Worm (Caenorhabditis elegans) whole organism, midembryonic: ENCODE measurements around the gene ile-2.
A peak's percentile ranks its signal among the peaks of the same experiment; 100 is the strongest.

Experiments
- T22C8.4 ChIP-seq: fragments of 200-800 bp; sonication (Bioruptor generic); IDR thresholded peaks from 2 replicates; pipeline ENCODE4 v1.3.6; 2022; ENCODE audit warnings: missing genetic modification characterization, missing compliant biosample characterization
- cog-1 ChIP-seq: sonication (generic microtip); optimal IDR thresholded peaks from 2 replicates; lab custom pipeline; 2016; ENCODE audit warnings: missing genetic modification characterization, missing compliant biosample characterization
- flt-1 ChIP-seq: fragments of 200-800 bp; sonication (Bioruptor generic); IDR thresholded peaks from 2 replicates; pipeline ENCODE4 v1.3.6; 2022; ENCODE audit warnings: missing genetic modification characterization, missing compliant biosample characterization
- klf-2 ChIP-seq: fragments of 200-800 bp; sonication (Bioruptor generic); conservative IDR thresholded peaks from 2 replicates; pipeline ENCODE4 v1.3.6; 2022; ENCODE audit warnings: missing genetic modification reagents, missing genetic modification characterization, missing compliant biosample characterization
- med-1 ChIP-seq: sonication (generic microtip); optimal IDR thresholded peaks from 2 replicates; lab custom pipeline; 2017; ENCODE audit warnings: missing genetic modification characterization, mild to moderate bottlenecking, missing compliant biosample characterization, antibody characterized with exemption, missing genetic modification reagents; ENCODE audit not compliant: insufficient read depth
- ref-1 ChIP-seq: fragments of 200-800 bp; sonication (Bioruptor generic); conservative IDR thresholded peaks from 2 replicates; pipeline ENCODE4 v1.3.6; 2022; ENCODE audit warnings: missing genetic modification reagents, missing genetic modification characterization, missing compliant biosample characterization
- tab-1 ChIP-seq: fragments of 200-800 bp; sonication (Bioruptor generic); IDR thresholded peaks from 2 replicates; pipeline ENCODE4 v1.3.6; 2022; ENCODE audit warnings: missing genetic modification characterization, missing compliant biosample characterization
- ztf-23 ChIP-seq: fragments of 200-800 bp; sonication (Bioruptor generic); IDR thresholded peaks from 2 replicates; pipeline ENCODE4 v1.3.6; 2022; ENCODE audit warnings: missing genetic modification reagents, missing genetic modification characterization, missing compliant biosample characterization
- ztf-29 ChIP-seq: fragments of 200-800 bp; sonication (Bioruptor generic); IDR thresholded peaks from 2 replicates; pipeline ENCODE4 v1.3.6; 2022; ENCODE audit warnings: missing genetic modification reagents, missing genetic modification characterization, missing compliant biosample characterization

ile-2 gene

DNA sequence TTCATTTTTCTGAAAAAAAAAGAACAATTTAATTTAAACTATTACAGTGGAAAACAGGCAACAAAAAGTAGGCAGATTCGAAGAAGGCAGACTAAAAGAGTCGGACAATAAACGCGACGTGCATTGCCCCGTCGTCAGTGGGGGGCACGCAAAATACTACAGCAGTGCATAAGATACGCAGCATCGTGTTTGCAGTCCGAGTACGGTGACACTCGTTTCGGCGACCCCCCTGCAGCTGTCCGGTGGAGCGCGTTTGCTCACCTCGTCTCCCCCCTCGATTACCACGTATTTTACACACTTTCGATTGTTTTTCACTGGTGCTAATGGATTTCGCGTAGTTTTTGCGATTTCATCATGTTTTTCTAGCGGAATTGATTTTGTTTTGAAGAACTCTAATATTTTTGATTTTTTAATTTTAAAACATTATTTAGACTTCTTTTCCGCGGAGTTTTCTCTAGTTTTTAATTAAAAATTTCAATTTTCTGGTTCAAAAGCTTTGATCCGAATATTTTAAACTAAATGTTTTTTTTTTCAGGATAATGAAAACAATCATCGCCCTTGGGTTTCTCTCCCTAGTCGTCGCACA is at the start of gene ile-2, which contains the start of gene trap-2:
TSS of gene ile-2 (plus strand) at position 536 of the 586 bp plus-strand sequence.
TSS of gene trap-2 (minus strand) at position 9 of the 586 bp plus-strand sequence.
- no peak for TF ChIP-seq ref-1 (GFP tag; lab: Robert Waterston, UW)
- peak; percentile 92 for TF ChIP-seq cog-1 (tag; lab: Kevin White, UChicago)
- TF ChIP-seq T22C8.4 (GFP tag; lab: Robert Waterston, UW): no peak
- no peak for TF ChIP-seq klf-2 (GFP tag; lab: Robert Waterston, UW)
- TF ChIP-seq flt-1 (GFP tag; lab: Robert Waterston, UW): peak; percentile 80
- TF ChIP-seq ztf-23 (GFP tag; lab: Robert Waterston, UW): peak; percentile 80
- TF ChIP-seq ztf-29: no peak
- TF ChIP-seq tab-1 (GFP tag; lab: Robert Waterston, UW): peak; percentile 71
- no peak for TF ChIP-seq med-1 (GFP tag; lab: Kevin White, UChicago)

DNA sequence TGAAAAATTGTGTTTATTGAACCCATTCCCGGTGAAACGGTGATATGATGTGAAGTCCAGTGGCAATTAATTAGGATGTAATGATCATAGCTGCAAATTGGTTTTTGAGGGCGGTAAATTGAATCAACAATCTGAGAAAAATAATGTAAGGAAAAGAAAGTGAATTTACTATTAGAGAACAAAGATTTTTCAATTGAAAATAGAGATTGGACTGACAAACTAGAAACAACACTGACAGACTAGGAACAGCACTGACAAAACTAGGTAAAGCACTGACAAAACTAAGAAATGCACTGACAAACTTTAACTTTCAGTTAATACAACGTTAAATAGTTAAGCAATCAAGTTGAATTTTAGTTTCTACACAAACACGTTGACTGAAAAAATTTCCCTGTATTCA is 42.5 kb upstream of the ile-2 start, which contains the start of gene sli-1:
TSS of gene sli-1 (minus strand) at position 101 of the 400 bp plus-strand sequence.
- TF ChIP-seq ztf-29 (no peak), flt-1 (GFP tag; lab: Robert Waterston, UW) (no peak), T22C8.4 (GFP tag; lab: Robert Waterston, UW) (no peak), tab-1 (GFP tag; lab: Robert Waterston, UW) (no peak)

DNA sequence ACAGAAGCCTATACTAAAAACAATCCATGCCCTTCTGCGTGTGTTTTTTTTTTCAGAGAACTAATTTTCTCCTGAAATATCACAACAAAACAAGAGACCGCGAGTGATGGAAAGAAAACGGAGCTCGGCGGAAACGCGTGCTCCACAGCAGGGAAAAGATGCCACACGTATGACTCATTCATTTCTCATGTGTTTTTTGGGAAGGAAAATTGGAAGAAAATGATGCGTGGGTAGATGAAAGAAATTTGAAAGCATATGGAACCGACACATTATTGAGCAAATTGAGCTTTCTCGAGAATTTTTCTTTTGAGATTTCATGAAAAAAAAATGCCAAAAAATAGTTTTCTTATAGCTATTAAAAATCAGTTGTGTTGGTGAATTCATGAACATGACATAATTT is 42.1 kb upstream of the ile-2 start:
- TF ChIP-seq cog-1 (tag; lab: Kevin White, UChicago) (no peak), flt-1 (GFP tag; lab: Robert Waterston, UW) (no peak), ref-1 (GFP tag; lab: Robert Waterston, UW) (no peak), T22C8.4 (GFP tag; lab: Robert Waterston, UW) (no peak), klf-2 (GFP tag; lab: Robert Waterston, UW) (no peak), tab-1 (GFP tag; lab: Robert Waterston, UW) (no peak), ztf-29 (no peak), ztf-23 (GFP tag; lab: Robert Waterston, UW) (no peak), med-1 (GFP tag; lab: Kevin White, UChicago) (no peak)

DNA sequence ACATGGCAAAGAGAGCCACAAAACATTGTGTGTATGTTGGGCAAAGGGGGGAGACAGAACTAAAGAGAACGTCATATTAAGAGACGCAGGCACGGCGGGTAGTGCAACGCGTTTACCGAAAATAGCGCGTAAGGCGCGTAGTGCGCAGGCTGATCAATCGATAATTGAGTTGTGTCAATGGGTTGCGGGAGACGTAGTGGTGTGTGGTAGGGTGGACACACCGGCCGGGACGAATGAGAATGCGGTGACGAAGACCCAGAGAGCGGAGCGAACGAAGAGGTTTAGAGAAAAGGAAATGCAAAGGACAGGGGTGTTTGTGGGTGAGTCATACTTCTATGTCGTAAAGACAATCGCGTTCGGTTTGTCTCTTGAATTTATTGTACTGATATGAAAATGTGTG is 40.7 kb upstream of the ile-2 start:
- TF ChIP-seq tab-1 (GFP tag; lab: Robert Waterston, UW) (peak; percentile 50; the same call in 1 of the 2 replicates), cog-1 (tag; lab: Kevin White, UChicago) (peak; percentile 85), T22C8.4 (GFP tag; lab: Robert Waterston, UW) (peak; percentile 100), ztf-23 (GFP tag; lab: Robert Waterston, UW) (no peak)

DNA sequence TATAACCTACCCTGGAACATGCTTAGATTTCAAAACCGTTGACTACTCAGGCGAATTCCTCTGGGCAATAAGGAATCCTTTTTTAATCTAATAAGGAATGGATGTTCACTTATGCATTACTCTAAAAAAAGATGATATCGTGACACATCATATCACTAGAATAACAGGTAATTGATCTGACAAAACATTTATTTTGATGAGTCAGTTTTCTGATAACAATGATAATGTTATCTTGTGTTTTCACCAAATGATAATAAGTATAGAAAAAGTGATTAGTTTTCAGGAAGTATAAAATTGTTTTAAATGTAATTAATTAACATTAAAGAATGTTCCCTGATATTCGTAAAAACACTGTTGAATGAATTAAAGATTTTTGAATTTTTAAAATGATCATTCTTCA is 39.3 kb upstream of the ile-2 start:
- TF ChIP-seq ztf-29 (no peak), tab-1 (GFP tag; lab: Robert Waterston, UW) (no peak)

DNA sequence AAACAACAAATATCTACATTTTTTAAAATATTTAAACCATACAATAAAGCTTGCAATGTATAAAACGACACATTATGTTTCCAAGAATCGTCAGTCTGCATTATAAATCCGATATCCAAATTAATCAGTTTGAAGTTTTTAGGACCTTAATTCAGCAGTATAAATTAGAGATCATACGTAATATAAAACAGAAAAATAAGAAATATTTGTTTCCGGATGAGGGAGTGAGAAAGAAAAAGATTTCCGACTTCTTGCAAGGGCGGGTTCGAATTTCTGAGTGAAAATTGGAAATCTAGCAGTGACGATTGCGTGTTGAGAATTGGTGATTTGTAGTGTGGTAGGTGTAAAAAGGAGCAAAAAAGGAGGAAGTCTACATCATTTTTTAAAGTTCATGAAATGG is 32.8 kb upstream of the ile-2 start, which contains the start of gene npr-19:
TSS of gene npr-19 (minus strand) at position 101 of the 400 bp plus-strand sequence.
- TF ChIP-seq T22C8.4 (GFP tag; lab: Robert Waterston, UW) (no peak), ref-1 (GFP tag; lab: Robert Waterston, UW) (no peak), cog-1 (tag; lab: Kevin White, UChicago) (no peak), tab-1 (GFP tag; lab: Robert Waterston, UW) (no peak), ztf-29 (no peak), med-1 (GFP tag; lab: Kevin White, UChicago) (no peak)

DNA sequence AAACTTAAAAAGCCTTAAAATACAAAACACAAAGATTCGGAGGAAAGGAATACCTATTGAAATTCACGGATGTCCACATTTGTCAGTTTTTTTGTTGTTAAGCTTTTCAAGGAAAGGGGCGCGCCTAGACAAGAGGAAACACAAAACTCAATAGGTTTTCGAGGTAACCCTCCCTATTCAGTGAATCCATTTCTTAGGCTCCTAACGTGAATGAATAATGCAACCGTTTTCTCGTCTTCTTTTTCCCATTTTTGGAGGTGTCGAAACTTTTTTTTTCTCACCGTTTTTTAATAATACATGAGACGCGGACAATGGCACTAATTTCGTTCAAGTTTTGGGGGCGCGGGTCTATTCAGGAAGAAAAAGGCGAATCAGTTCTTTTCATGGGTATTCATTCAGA is 31.4 kb upstream of the ile-2 start:
- TF ChIP-seq cog-1 (tag; lab: Kevin White, UChicago): no peak
- TF ChIP-seq ztf-29: no peak
- TF ChIP-seq ref-1 (GFP tag; lab: Robert Waterston, UW): no peak
- no peak for TF ChIP-seq ztf-23 (GFP tag; lab: Robert Waterston, UW)
- no peak for TF ChIP-seq klf-2 (GFP tag; lab: Robert Waterston, UW)
- no peak for TF ChIP-seq T22C8.4 (GFP tag; lab: Robert Waterston, UW)
- no peak for TF ChIP-seq flt-1 (GFP tag; lab: Robert Waterston, UW)
- TF ChIP-seq tab-1 (GFP tag; lab: Robert Waterston, UW): no peak
- TF ChIP-seq med-1 (GFP tag; lab: Kevin White, UChicago): no peak

DNA sequence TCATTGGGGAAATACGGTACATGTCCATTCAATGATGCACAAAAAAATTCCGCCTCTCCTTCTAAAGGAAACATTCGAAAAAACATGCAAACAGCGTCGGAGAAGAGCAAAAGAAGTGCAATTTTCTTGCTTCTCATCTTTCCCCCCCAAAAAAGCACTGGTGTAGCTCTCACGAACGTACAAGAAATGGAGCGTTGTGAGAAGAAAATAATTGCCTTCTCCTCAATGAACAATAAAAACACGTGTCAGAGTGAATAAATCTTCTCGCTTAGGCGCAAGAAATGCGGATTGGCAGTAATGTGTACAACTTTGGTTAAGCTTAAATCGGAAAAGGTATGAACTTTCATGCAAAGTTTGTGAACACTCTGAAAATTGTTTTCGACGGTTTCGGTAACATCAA is 20.1 kb upstream of the ile-2 start:
- TF ChIP-seq flt-1 (GFP tag; lab: Robert Waterston, UW) (no peak), cog-1 (tag; lab: Kevin White, UChicago) (no peak), klf-2 (GFP tag; lab: Robert Waterston, UW) (no peak), tab-1 (GFP tag; lab: Robert Waterston, UW) (no peak), ztf-29 (no peak), ref-1 (GFP tag; lab: Robert Waterston, UW) (no peak), med-1 (GFP tag; lab: Kevin White, UChicago) (no peak), T22C8.4 (GFP tag; lab: Robert Waterston, UW) (no peak), ztf-23 (GFP tag; lab: Robert Waterston, UW) (no peak)

DNA sequence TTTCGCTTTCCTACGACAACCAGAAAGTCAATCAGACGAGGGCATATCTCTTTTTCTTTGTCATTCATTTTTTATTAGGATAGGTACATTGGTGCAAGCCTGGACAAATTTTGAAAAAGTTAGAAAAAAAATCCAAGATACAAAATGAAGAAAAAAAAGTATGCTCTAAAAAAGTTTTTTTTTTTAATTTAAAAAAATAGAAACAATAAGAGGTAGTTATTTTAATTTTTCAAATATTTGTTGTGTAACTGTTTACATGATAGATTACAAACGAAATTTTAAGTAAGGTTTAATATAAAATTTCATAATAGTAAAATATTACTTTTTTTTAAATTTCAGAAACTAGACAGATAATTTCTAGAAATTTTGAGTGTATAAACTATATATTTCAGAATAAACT is 8.8 kb upstream of the ile-2 start, which contains the start of gene aex-3:
TSS of gene aex-3 (minus strand) at position 101 of the 400 bp plus-strand sequence.
- TF ChIP-seq med-1 (GFP tag; lab: Kevin White, UChicago) (no peak), tab-1 (GFP tag; lab: Robert Waterston, UW) (no peak), T22C8.4 (GFP tag; lab: Robert Waterston, UW) (no peak), ztf-23 (GFP tag; lab: Robert Waterston, UW) (no peak), ztf-29 (no peak), flt-1 (GFP tag; lab: Robert Waterston, UW) (no peak), klf-2 (GFP tag; lab: Robert Waterston, UW) (no peak), cog-1 (tag; lab: Kevin White, UChicago) (no peak), ref-1 (GFP tag; lab: Robert Waterston, UW) (no peak)
